Worm (Caenorhabditis elegans) whole organism, L3 larva: ENCODE measurements around the gene F14D2.15.

ENCODE experiments used
- R02D3.7 ChIP-seq: fragments of 150-350 bp; optimal IDR thresholded peaks from 2 replicates; lab custom pipeline; 2014; ENCODE audit warnings: missing biosample characterization, missing genetic modification characterization
- ZK546.5 ChIP-seq: sonication (generic microtip); optimal IDR thresholded peaks from 2 replicates; lab custom pipeline; 2017; ENCODE audit warnings: missing biosample characterization, missing genetic modification characterization
- ama-1 ChIP-seq: fragments of 150-350 bp; optimal IDR thresholded peaks from 2 replicates; lab custom pipeline; 2018
- ceh-16 ChIP-seq: sonication (generic microtip); optimal IDR thresholded peaks from 2 replicates; lab custom pipeline; 2017; ENCODE audit warnings: missing biosample characterization, missing genetic modification characterization
- ceh-82 ChIP-seq: fragments of 150-350 bp; optimal IDR thresholded peaks from 2 replicates; lab custom pipeline; 2014; ENCODE audit warnings: missing biosample characterization, missing genetic modification characterization
- daf-12 ChIP-seq: fragments of 150-350 bp; optimal IDR thresholded peaks from 2 replicates; lab custom pipeline; 2014; ENCODE audit warnings: missing biosample characterization, missing genetic modification reagents, missing genetic modification characterization
- egl-27 ChIP-seq: sonication (generic microtip); optimal IDR thresholded peaks from 4 replicates; lab custom pipeline; 2017; ENCODE audit warnings: missing biosample characterization, missing genetic modification reagents, missing genetic modification characterization
- elt-2 ChIP-seq: sonication (generic microtip); optimal IDR thresholded peaks from 2 replicates; lab custom pipeline; 2016; ENCODE audit warnings: missing genetic modification reagents, mild to moderate bottlenecking, missing genetic modification characterization, missing compliant biosample characterization
- fkh-10 ChIP-seq: sonication (generic microtip); optimal IDR thresholded peaks from 2 replicates; lab custom pipeline; 2017; ENCODE audit warnings: missing biosample characterization, missing genetic modification reagents, missing genetic modification characterization
- fkh-2 ChIP-seq: fragments of 150-350 bp; optimal IDR thresholded peaks from 2 replicates; lab custom pipeline; 2014; ENCODE audit warnings: missing biosample characterization, missing genetic modification reagents, missing genetic modification characterization
- fos-1 ChIP-seq: fragments of 150-350 bp; optimal IDR thresholded peaks from 2 replicates; lab custom pipeline; 2014; ENCODE audit warnings: missing biosample characterization, missing genetic modification characterization
- hmg-11 ChIP-seq: sonication (generic microtip); optimal IDR thresholded peaks from 2 replicates; lab custom pipeline; 2016; ENCODE audit warnings: missing genetic modification characterization, missing compliant biosample characterization
- jun-1 ChIP-seq: fragments of 150-350 bp; optimal IDR thresholded peaks from 2 replicates; lab custom pipeline; 2014; ENCODE audit warnings: missing biosample characterization, missing genetic modification reagents, missing genetic modification characterization
- lsy-12 ChIP-seq: sonication (generic microtip); optimal IDR thresholded peaks from 2 replicates; lab custom pipeline; 2016; ENCODE audit warnings: mild to moderate bottlenecking, missing genetic modification characterization, missing compliant biosample characterization
- mdl-1 ChIP-seq: fragments of 150-350 bp; optimal IDR thresholded peaks from 2 replicates; lab custom pipeline; 2014; ENCODE audit warnings: missing biosample characterization, missing genetic modification characterization
- nfya-1 ChIP-seq: sonication (generic microtip); optimal IDR thresholded peaks from 2 replicates; lab custom pipeline; 2017; ENCODE audit warnings: missing genetic modification characterization, mild to moderate bottlenecking, missing compliant biosample characterization, antibody characterized with exemption, moderate library complexity; ENCODE audit not compliant: insufficient read depth
- nhr-11 ChIP-seq: fragments of 150-350 bp; optimal IDR thresholded peaks from 2 replicates; lab custom pipeline; 2014; ENCODE audit warnings: missing biosample characterization, missing genetic modification characterization
- nhr-12 ChIP-seq: fragments of 150-350 bp; optimal IDR thresholded peaks from 2 replicates; lab custom pipeline; 2014; ENCODE audit warnings: missing biosample characterization, missing genetic modification characterization
- nhr-23 ChIP-seq: fragments of 150-350 bp; optimal IDR thresholded peaks from 2 replicates; lab custom pipeline; 2014; ENCODE audit warnings: missing biosample characterization, missing genetic modification reagents, missing genetic modification characterization
- nhr-237 ChIP-seq: fragments of 150-350 bp; optimal IDR thresholded peaks from 2 replicates; lab custom pipeline; 2014; ENCODE audit warnings: missing biosample characterization, missing genetic modification characterization
- nhr-28 ChIP-seq: fragments of 150-350 bp; optimal IDR thresholded peaks from 2 replicates; lab custom pipeline; 2014; ENCODE audit warnings: missing biosample characterization, missing genetic modification characterization
- nhr-67 ChIP-seq: fragments of 150-350 bp; optimal IDR thresholded peaks from 2 replicates; lab custom pipeline; 2014; ENCODE audit warnings: missing biosample characterization, missing genetic modification characterization
- nhr-77 ChIP-seq: fragments of 150-350 bp; optimal IDR thresholded peaks from 2 replicates; lab custom pipeline; 2014; ENCODE audit warnings: missing biosample characterization, missing genetic modification characterization
- pha-4 ChIP-seq: fragments of 150-350 bp; optimal IDR thresholded peaks from 2 replicates; lab custom pipeline; 2014; ENCODE audit warnings: missing biosample characterization, missing genetic modification reagents, missing genetic modification characterization
- pqm-1 ChIP-seq: fragments of 150-350 bp; optimal IDR thresholded peaks from 2 replicates; lab custom pipeline; 2017; ENCODE audit warnings: missing biosample characterization, missing genetic modification characterization, inconsistent platforms
- sea-2 ChIP-seq: fragments of 150-350 bp; sonication (generic microtip); optimal IDR thresholded peaks from 4 replicates; lab custom pipeline; 2014; ENCODE audit warnings: missing biosample characterization, missing genetic modification reagents, missing genetic modification characterization
- skn-1 ChIP-seq: fragments of 150-350 bp; optimal IDR thresholded peaks from 2 replicates; lab custom pipeline; 2014; ENCODE audit warnings: missing biosample characterization, missing genetic modification characterization
- snpc-4 ChIP-seq: fragments of 150-350 bp; optimal IDR thresholded peaks from 2 replicates; lab custom pipeline; 2014; ENCODE audit warnings: missing biosample characterization, missing genetic modification characterization
- tbx-2 ChIP-seq: sonication (generic microtip); optimal IDR thresholded peaks from 2 replicates; lab custom pipeline; 2016; ENCODE audit warnings: mild to moderate bottlenecking, missing genetic modification characterization, missing compliant biosample characterization
- unc-39 ChIP-seq: sonication (generic microtip); optimal IDR thresholded peaks from 4 replicates; lab custom pipeline; 2017; ENCODE audit warnings: missing biosample characterization, missing genetic modification characterization
- unc-62 ChIP-seq: fragments of 150-350 bp; sonication (generic microtip); optimal IDR thresholded peaks from 4 replicates; lab custom pipeline; 2014; ENCODE audit warnings: missing biosample characterization, missing genetic modification reagents, missing genetic modification characterization

F14D2.15 gene

DNA sequence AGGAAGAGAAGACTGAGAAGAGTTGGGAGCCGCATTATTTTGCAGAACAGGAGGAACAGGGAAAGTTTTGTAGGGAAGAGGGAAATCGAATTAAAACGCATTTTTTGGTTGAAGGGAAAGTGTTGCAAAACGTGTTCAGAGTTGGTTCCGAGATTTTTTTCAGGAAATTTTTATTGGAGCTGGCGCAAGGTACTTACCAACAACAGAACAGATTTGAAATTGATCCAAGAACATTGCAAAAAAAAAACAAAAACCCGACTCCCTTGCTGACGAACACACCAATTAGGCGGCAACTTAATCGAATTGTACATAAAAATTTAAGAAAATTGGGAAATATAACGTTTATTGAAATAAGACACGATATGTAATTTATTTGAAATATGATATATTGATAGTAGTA lies 5.1 kb downstream of the F14D2.15 start, which contains the start of gene F14D2.7:
Gene F14D2.7, minus strand, starts transcription at position 101 of the 400 bp plus-strand sequence.
- TF ChIP-seq lsy-12 (tag; lab: Kevin White, UChicago): no peak
- no peak for TF ChIP-seq nhr-12 (tag; lab: Kevin White, UChicago)
- no peak for TF ChIP-seq nhr-23
- TF ChIP-seq unc-62 (GFP tag; lab: Kevin White, UChicago): no peak
- TF ChIP-seq ceh-16 (tag; lab: Kevin White, UChicago): no peak
- no peak for TF ChIP-seq skn-1 (tag; lab: Kevin White, UChicago)
- TF ChIP-seq tbx-2 (tag; lab: Kevin White, UChicago): no peak
- no peak for TF ChIP-seq nhr-77 (tag; lab: Kevin White, UChicago)
- TF ChIP-seq egl-27 (tag; lab: Kevin White, UChicago): no peak

DNA sequence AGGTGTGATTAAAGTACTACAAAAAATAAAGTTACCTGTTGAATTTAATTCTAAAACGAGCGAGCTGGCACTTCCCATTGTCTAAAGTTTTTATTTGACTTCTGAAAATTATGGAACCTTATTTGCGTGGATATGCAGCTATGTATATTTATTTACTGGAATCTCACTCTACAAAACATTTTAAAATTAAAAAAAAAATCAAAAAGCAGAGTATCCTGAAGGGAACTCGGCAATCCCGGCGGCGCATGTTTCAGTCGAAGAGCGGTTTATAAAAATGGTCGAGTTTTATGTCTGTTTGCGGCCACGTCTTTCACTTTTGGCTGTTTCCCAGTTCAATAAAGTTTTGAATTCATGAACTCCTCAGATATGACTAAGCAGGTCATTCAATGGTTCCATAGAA lies 6.6 kb downstream of the F14D2.15 start, which contains the start of gene F14D2.19:
Gene F14D2.19, minus strand, starts transcription at position 101 of the 400 bp plus-strand sequence.
- TF ChIP-seq nhr-28 (tag; lab: Kevin White, UChicago) (no peak), fkh-10 (no peak), R02D3.7 (no peak), jun-1 (tag; lab: Kevin White, UChicago) (no peak), hmg-11 (tag; lab: Kevin White, UChicago) (no peak), mdl-1 (tag; lab: Kevin White, UChicago) (no peak), pha-4 (tag; lab: Kevin White, UChicago) (no peak), nhr-12 (tag; lab: Kevin White, UChicago) (no peak), nhr-11 (tag; lab: Kevin White, UChicago) (no peak), lsy-12 (tag; lab: Kevin White, UChicago) (no peak), pqm-1 (tag; lab: Kevin White, UChicago) (no peak), nhr-237 (tag; lab: Kevin White, UChicago) (no peak), ZK546.5 (no peak)

DNA sequence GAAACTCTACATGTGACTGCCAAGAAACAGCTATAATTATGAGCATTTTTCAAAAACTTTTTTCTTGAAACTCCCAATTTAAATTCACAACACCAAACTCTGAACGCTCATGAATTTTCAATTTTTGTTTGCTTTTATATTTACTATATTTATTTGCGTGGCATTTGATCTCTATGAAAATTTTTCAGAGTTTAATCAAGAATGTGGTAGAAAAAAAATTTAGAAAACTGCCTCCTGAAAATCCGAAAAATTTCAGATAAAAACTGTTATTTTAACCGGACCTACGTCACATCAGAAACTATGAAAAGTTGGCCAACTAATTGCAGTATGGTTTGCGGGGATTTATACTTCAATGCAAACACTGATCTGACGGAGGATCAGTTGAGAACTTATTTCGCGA lies 11.6 kb downstream of the F14D2.15 start, which contains the start of gene irld-27:
Gene irld-27, plus strand, starts transcription at position 301 of the 400 bp plus-strand sequence.
- TF ChIP-seq fos-1 (tag; lab: Kevin White, UChicago): no peak
- no peak for TF ChIP-seq skn-1 (tag; lab: Kevin White, UChicago)

DNA sequence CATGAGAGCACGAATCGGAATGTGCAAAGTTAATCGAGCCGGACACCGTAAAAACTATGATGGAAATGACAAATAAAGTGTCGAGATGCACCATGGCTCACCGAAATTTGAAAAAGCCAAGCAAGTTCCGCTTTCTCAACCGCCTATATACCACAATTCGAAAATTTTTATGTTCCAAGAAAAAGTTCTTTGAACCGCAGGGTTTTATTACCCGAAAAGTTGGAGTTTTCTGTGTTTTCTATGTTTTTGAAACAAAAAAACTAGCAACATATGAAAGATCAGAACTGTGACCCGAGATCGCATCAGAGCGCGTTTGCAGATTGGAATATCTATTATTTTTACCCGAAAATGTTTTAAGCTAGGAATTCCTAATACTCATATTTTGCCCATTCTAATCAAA lies 16.5 kb downstream of the F14D2.15 start, which contains the start of gene Y46D2A.3:
Gene Y46D2A.3, minus strand, starts transcription at position 101 of the 400 bp plus-strand sequence.
- TF ChIP-seq mdl-1 (tag; lab: Kevin White, UChicago): no peak
- no peak for TF ChIP-seq hmg-11 (tag; lab: Kevin White, UChicago)
- no peak for TF ChIP-seq daf-12
- TF ChIP-seq fkh-2 (tag; lab: Kevin White, UChicago): no peak
- TF ChIP-seq nhr-67 (tag; lab: Kevin White, UChicago): no peak
- TF ChIP-seq jun-1 (tag; lab: Kevin White, UChicago): no peak
- TF ChIP-seq skn-1 (tag; lab: Kevin White, UChicago): no peak
- no peak for TF ChIP-seq unc-39 (tag; lab: Kevin White, UChicago)
- TF ChIP-seq ZK546.5: no peak
- no peak for TF ChIP-seq fkh-10
- no peak for TF ChIP-seq ceh-82 (tag; lab: Kevin White, UChicago)

DNA sequence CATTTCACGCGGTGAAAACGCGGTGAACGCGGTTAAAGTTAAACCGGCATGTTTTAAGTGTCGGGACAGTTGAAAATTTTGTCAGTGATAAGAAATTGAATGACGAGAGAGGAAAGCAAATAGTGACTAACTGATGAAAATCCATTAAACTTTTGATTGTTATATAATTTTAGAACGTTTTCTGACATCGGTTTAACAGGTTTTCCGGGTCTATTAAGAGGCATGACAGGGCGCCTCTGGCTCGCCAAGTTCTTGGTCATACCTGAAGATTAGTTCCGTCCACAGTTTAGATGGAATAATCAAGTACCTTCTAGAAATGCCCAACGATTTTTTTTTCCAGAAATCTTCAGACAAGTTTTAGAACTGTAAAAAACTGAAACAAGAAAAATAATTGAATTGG lies 20.4 kb downstream of the F14D2.15 start, which contains the start of gene Y46D2A.2:
Gene Y46D2A.2, minus strand, starts transcription at position 101 of the 400 bp plus-strand sequence.
- TF ChIP-seq elt-2 (tag; lab: Kevin White, UChicago) (peak; percentile 28), ama-1 (no peak), unc-62 (GFP tag; lab: Kevin White, UChicago) (no peak)

DNA sequence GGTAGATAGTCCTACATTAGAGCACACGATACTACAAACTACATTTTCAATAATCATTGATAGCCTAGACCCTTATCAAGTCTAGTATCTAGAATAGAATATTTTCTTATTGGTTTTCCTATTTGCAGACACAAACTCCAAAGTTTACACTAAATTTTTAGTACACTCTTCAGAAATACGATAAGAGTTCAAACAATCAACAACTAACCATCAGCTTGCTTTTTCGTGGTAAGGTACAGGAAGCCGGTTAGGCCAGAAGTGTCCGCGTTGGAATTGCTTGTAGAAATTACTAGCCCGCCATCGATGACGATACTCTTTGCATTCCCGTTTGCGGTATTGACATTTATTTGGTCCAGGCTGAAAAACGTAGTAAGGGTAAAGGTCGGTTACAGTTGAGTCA lies 21.4 kb downstream of the F14D2.15 start, which contains the start of gene Y46D2A.1:
Gene Y46D2A.1, plus strand, starts transcription at position 301 of the 400 bp plus-strand sequence.
- TF ChIP-seq elt-2 (tag; lab: Kevin White, UChicago): peak; percentile 63
- TF ChIP-seq jun-1 (tag; lab: Kevin White, UChicago): no peak

DNA sequence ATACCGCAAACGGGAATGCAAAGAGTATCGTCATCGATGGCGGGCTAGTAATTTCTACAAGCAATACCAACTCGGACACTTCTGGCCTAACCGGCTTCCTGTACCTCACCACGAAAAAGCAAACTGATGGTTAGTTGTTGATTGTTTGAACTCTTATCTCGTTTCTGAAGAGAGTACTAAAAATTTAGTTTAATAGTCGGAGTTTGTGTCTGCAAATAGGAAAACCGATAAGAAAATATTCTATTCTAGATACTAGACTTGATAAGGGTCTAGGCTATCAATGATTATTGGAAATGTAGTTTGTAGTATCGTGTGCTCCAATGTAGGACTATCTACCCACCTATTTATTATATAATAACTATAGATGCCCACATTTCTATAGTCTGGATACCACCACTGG lies 24.8 kb downstream of the F14D2.15 start:
- no peak for TF ChIP-seq nfya-1 (tag; lab: Kevin White, UChicago)
- no peak for TF ChIP-seq snpc-4 (tag; lab: Kevin White, UChicago)
- no peak for TF ChIP-seq ceh-16 (tag; lab: Kevin White, UChicago)
- no peak for TF ChIP-seq sea-2 (GFP tag; lab: Kevin White, UChicago)
- TF ChIP-seq elt-2 (tag; lab: Kevin White, UChicago): peak; percentile 91
